Worm (Caenorhabditis elegans) whole organism, midembryonic: ENCODE data around the gene ssu-1.

Experiments
- cog-1 ChIP-seq: sonication (generic microtip); optimal IDR thresholded peaks from 2 replicates; lab custom pipeline; 2016; ENCODE audit warnings: missing genetic modification characterization, missing compliant biosample characterization
- flt-1 ChIP-seq: fragments of 200-800 bp; sonication (Bioruptor generic); IDR thresholded peaks from 2 replicates; pipeline ENCODE4 v1.3.6; 2022; ENCODE audit warnings: missing genetic modification characterization, missing compliant biosample characterization
- med-1 ChIP-seq: sonication (generic microtip); optimal IDR thresholded peaks from 2 replicates; lab custom pipeline; 2017; ENCODE audit warnings: missing genetic modification characterization, mild to moderate bottlenecking, missing compliant biosample characterization, antibody characterized with exemption, missing genetic modification reagents; ENCODE audit not compliant: insufficient read depth
- tab-1 ChIP-seq: fragments of 200-800 bp; sonication (Bioruptor generic); IDR thresholded peaks from 2 replicates; pipeline ENCODE4 v1.3.6; 2022; ENCODE audit warnings: missing genetic modification characterization, missing compliant biosample characterization
- ztf-23 ChIP-seq: fragments of 200-800 bp; sonication (Bioruptor generic); IDR thresholded peaks from 2 replicates; pipeline ENCODE4 v1.3.6; 2022; ENCODE audit warnings: missing genetic modification reagents, missing genetic modification characterization, missing compliant biosample characterization
- ztf-29 ChIP-seq: fragments of 200-800 bp; sonication (Bioruptor generic); IDR thresholded peaks from 2 replicates; pipeline ENCODE4 v1.3.6; 2022; ENCODE audit warnings: missing genetic modification reagents, missing genetic modification characterization, missing compliant biosample characterization

DNA sequence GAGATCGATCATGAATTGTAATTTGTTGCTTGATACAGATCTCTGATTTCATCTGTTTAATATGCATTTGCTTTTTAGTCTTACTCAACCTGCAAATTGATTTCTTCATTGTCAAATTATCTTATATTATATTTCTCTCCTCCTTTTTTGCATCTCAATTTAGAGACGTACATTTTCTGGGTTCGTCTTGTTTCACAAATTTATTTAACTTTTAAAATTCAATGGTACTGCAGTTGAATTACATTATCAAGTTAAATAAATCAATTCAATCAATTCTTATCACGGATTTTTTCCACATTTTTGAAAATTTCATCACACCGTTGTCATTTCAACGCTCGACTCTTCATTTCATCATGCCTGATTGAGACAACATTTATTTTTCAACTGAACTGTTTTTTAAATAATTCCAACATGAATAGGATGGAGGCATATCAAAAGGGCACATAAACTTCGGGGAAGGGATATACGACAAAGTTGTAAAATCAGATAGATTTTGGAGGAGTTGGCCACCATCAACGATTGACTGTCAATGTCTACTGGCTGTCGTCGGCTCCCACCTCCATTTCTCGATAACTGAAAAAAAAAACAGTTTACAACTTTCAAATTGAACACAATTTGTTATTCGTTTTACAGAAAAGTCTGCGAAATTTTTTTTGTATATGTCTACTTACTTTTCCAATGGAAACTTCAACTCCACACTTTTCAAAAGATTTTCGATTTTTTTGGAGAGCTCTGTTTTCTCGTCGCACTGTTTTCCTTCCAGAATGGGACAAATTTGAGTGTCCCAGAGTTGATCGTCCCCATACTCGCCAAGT, 29.4 kb upstream of the ssu-1 start:
- TF ChIP-seq flt-1 (GFP tag; lab: Robert Waterston, UW) = no peak
- TF ChIP-seq cog-1 (tag; lab: Kevin White, UChicago) = no peak
- no peak for TF ChIP-seq tab-1 (GFP tag; lab: Robert Waterston, UW)
- no peak for TF ChIP-seq med-1 (GFP tag; lab: Kevin White, UChicago)
- TF ChIP-seq ztf-23 (GFP tag; lab: Robert Waterston, UW) = no peak
- TF ChIP-seq ztf-29 (GFP tag; lab: Robert Waterston, UW) = no peak
